Fruit fly (Drosophila melanogaster): ENCODE measurements around the gene Vha100-4.

Vha100-4 gene

dm6 chr3R:18438827-18439717 lies 49.5 kb upstream of the Vha100-4 start (continued):
- TF ChIP-seq CG2875 (GFP tag; optimal IDR thresholded peaks at IDR 0.05) (peak; percentile 68), CG4820 (GFP tag; optimal IDR thresholded peaks at IDR 0.05) (no peak), sob (GFP tag; IDR thresholded peaks at IDR 0.05) (peak; percentile 64), sisA (GFP tag; IDR thresholded peaks at IDR 0.05) (no peak), CG9215 (GFP tag; IDR thresholded peaks at IDR 0.05) (peak; percentile 55), btn (GFP tag; optimal IDR thresholded peaks at IDR 0.05) (peak; percentile 24), CG5953 (GFP tag; IDR thresholded peaks at IDR 0.05) (no peak), sna (GFP tag; IDR thresholded peaks at IDR 0.05; ENCODE audit: partially characterized antibody) (no peak), phol (tag; optimal IDR thresholded peaks at IDR 0.05) (peak; percentile 42), dysf (GFP tag; IDR thresholded peaks at IDR 0.05) (peak; percentile 66; the same call in 2 of the 3 replicates), Adf1 (GFP tag; IDR thresholded peaks at IDR 0.05) (peak; percentile 99), HLH3B (GFP tag; IDR thresholded peaks at IDR 0.05) (peak; percentile 36; the same call in 1 of the 2 replicates), CG6272 (GFP tag; IDR thresholded peaks at IDR 0.05) (no peak), CG7271 (tag; optimal IDR thresholded peaks at IDR 0.05) (no peak), trh (GFP tag; optimal IDR thresholded peaks at IDR 0.05) (peak; percentile 40), CG13424 (tag; optimal IDR thresholded peaks at IDR 0.05) (peak; percentile 44), Hey (tag; optimal IDR thresholded peaks at IDR 0.05) (peak; percentile 70), CG17385 (GFP tag; optimal IDR thresholded peaks at IDR 0.05) (peak; percentile 22), CG32767 (GFP tag; IDR thresholded peaks at IDR 0.05) (no peak; the same call in none of the 2 replicates), ab (GFP tag; optimal IDR thresholded peaks at IDR 0.05) (no peak), CG6791 (GFP tag; IDR thresholded peaks at IDR 0.05; ENCODE audit: partially characterized antibody) (no peak), CG6654 (GFP tag; optimal IDR thresholded peaks at IDR 0.05) (no peak), CG6765 (GFP tag; optimal IDR thresholded peaks at IDR 0.05) (peak; percentile 34), Asciz (GFP tag; optimal IDR thresholded peaks at IDR 0.05) (peak; percentile 78), CG5245 (GFP tag; optimal IDR thresholded peaks at IDR 0.05) (no peak), Gsc (GFP tag; IDR thresholded peaks at IDR 0.05) (no peak), CG10366 (GFP tag; IDR thresholded peaks at IDR 0.05) (no peak; the same call in 1 of the 2 replicates), CG18764 (GFP tag; optimal IDR thresholded peaks at IDR 0.05) (peak; percentile 54), p53 (GFP tag; optimal IDR thresholded peaks at IDR 0.05) (peak; percentile 39), unpg (GFP tag; optimal IDR thresholded peaks at IDR 0.05) (peak; percentile 47), CG7745 (tag; optimal IDR thresholded peaks at IDR 0.05) (no peak), Doc2 (GFP tag; IDR thresholded peaks at IDR 0.05) (no peak), grau (tag; optimal IDR thresholded peaks at IDR 0.05) (peak; percentile 75), Bdp1 (GFP tag; optimal IDR thresholded peaks at IDR 0.05) (peak; percentile 27), CG18599 (GFP tag; optimal IDR thresholded peaks at IDR 0.05) (peak; percentile 82), CG11696 (GFP tag; IDR thresholded peaks at IDR 0.05) (no peak), lab (GFP tag; optimal IDR thresholded peaks at IDR 0.05) (peak; percentile 74), CG11398 (GFP tag; optimal IDR thresholded peaks at IDR 0.05) (peak; percentile 56), dpn (GFP tag; optimal IDR thresholded peaks at IDR 0.05) (peak; percentile 22 to 35), ase (GFP tag; IDR thresholded peaks at IDR 0.05) (no peak), sc (optimal IDR thresholded peaks at IDR 0.05) (no peak), sc (GFP tag; optimal IDR thresholded peaks at IDR 0.05) (peak; percentile 43), CG1647 (GFP tag; optimal IDR thresholded peaks at IDR 0.05) (peak; percentile 34), CG15269 (tag; optimal IDR thresholded peaks at IDR 0.05) (peak; percentile 73), Ets97D (GFP tag; optimal IDR thresholded peaks at IDR 0.05) (no peak), CG7372 (GFP tag; IDR thresholded peaks at IDR 0.05) (0 out of 2 replicates have a peak, but pooled peaks have one; percentile 12), CG15073 (GFP tag; optimal IDR thresholded peaks at IDR 0.05) (no peak), CG1832 (GFP tag; optimal IDR thresholded peaks at IDR 0.05) (no peak), CG9932 (GFP tag; IDR thresholded peaks at IDR 0.05) (peak; percentile 44; the same call in 1 of the 2 replicates)

Data from whole organism, embryonic.